Worm (Caenorhabditis elegans) whole organism, L1 larva: ENCODE data around the gene ins-3.

Experiments used
- C16A3.4 ChIP-seq: fragments of 150-350 bp; optimal IDR thresholded peaks from 2 replicates; lab custom pipeline; 2014; ENCODE audit warnings: missing biosample characterization, missing genetic modification characterization
- F16B12.6 ChIP-seq: fragments of 150-350 bp; optimal IDR thresholded peaks from 2 replicates; lab custom pipeline; 2014; ENCODE audit warnings: missing biosample characterization, missing genetic modification characterization
- aly-2 ChIP-seq: fragments of 150-350 bp; optimal IDR thresholded peaks from 2 replicates; lab custom pipeline; 2014; ENCODE audit warnings: missing biosample characterization, missing genetic modification characterization
- blmp-1 ChIP-seq: fragments of 150-350 bp; optimal IDR thresholded peaks from 2 replicates; lab custom pipeline; 2014; ENCODE audit warnings: missing biosample characterization, missing genetic modification characterization
- ceh-63 ChIP-seq: fragments of 200-800 bp; sonication (Bioruptor generic); optimal IDR thresholded peaks from 2 replicates; lab custom pipeline; 2018; ENCODE audit warnings: mild to moderate bottlenecking, missing genetic modification characterization, missing compliant biosample characterization
- ceh-82 ChIP-seq, 3 experiments: fragments of 150-350 bp in 1 of 3; sonication (generic microtip) in 2 of 3; optimal IDR thresholded peaks; 2 replicates each; lab custom pipeline; 2014 to 2017; ENCODE audit warnings: missing biosample characterization in 3 of 3, missing genetic modification characterization in 3 of 3
- ceh-90 ChIP-seq: sonication (generic microtip); optimal IDR thresholded peaks from 2 replicates; lab custom pipeline; 2016; ENCODE audit warnings: missing genetic modification characterization, missing compliant biosample characterization
- dsc-1 ChIP-seq: sonication (generic microtip); optimal IDR thresholded peaks from 2 replicates; lab custom pipeline; 2016; ENCODE audit warnings: mild to moderate bottlenecking, missing genetic modification characterization, missing compliant biosample characterization
- efl-1 ChIP-seq, 4 experiments: fragments of 150-350 bp; optimal IDR thresholded peaks in 3 of 4; peaks in 1 of 4; 1 replicate in 1 of 4; 2 replicates in 3 of 4; lab custom pipeline; 2014; ENCODE audit warnings: missing biosample characterization in 2 of 4, missing genetic modification characterization in 2 of 4, missing genetic modification reagents in 2 of 4
- efl-3 ChIP-seq: fragments of 200-800 bp; sonication (Bioruptor generic); optimal IDR thresholded peaks from 2 replicates; lab custom pipeline; 2018; ENCODE audit warnings: mild to moderate bottlenecking, missing genetic modification characterization, missing compliant biosample characterization
- egl-13 ChIP-seq: sonication (generic microtip); optimal IDR thresholded peaks from 2 replicates; lab custom pipeline; 2016; ENCODE audit warnings: missing genotype, missing genetic modification reagents, missing genetic modification characterization, missing compliant biosample characterization
- egl-27 ChIP-seq, 2 experiments: fragments of 150-350 bp in 1 of 2; sonication (generic microtip); optimal IDR thresholded peaks; 3 replicates each; lab custom pipeline; 2017 to 2018; ENCODE audit warnings: missing biosample characterization in 2 of 2, missing genetic modification characterization in 2 of 2, missing genetic modification reagents in 2 of 2
- elt-2 ChIP-seq: sonication (generic microtip); optimal IDR thresholded peaks from 2 replicates; lab custom pipeline; 2016; ENCODE audit warnings: missing genetic modification characterization, mild to moderate bottlenecking, inconsistent platforms, missing compliant biosample characterization, missing genetic modification reagents
- elt-3 ChIP-seq, 6 experiments: fragments of 150-350 bp in 1 of 6; sonication (generic microtip); optimal IDR thresholded peaks; 2 replicates each; lab custom pipeline; 2017 to 2018; ENCODE audit warnings: missing biosample characterization in 6 of 6, missing genetic modification characterization in 6 of 6, inconsistent platforms in 1 of 6
- ets-5 ChIP-seq: fragments of 200-800 bp; sonication (Bioruptor generic); IDR thresholded peaks from 2 replicates; pipeline ENCODE4 v1.3.6; 2022; ENCODE audit warnings: missing genetic modification characterization, missing compliant biosample characterization
- fkh-10 ChIP-seq: sonication (generic microtip); optimal IDR thresholded peaks from 2 replicates; lab custom pipeline; 2017; ENCODE audit warnings: missing biosample characterization, missing genetic modification reagents, missing genetic modification characterization
- fkh-8 ChIP-seq: sonication (generic microtip); optimal IDR thresholded peaks from 2 replicates; lab custom pipeline; 2016; ENCODE audit warnings: mild to moderate bottlenecking, missing genetic modification characterization, missing compliant biosample characterization
- fos-1 ChIP-seq: fragments of 150-350 bp; optimal IDR thresholded peaks from 2 replicates; lab custom pipeline; 2014; ENCODE audit warnings: missing biosample characterization, missing genetic modification characterization
- hlh-17 ChIP-seq: fragments of 200-800 bp; sonication (Bioruptor generic); optimal IDR thresholded peaks from 2 replicates; lab custom pipeline; 2018; ENCODE audit warnings: missing genetic modification characterization, mild to moderate bottlenecking, missing compliant biosample characterization, moderate library complexity, borderline replicate concordance
- hpl-2 ChIP-seq: fragments of 150-350 bp; optimal IDR thresholded peaks from 2 replicates; lab custom pipeline; 2014; ENCODE audit warnings: missing biosample characterization, missing genetic modification reagents, missing genetic modification characterization
- isw-1 ChIP-seq: fragments of 200-800 bp; sonication (Bioruptor generic); IDR thresholded peaks from 2 replicates; pipeline ENCODE4 v1.3.6; 2022; ENCODE audit warnings: missing genetic modification characterization, missing compliant biosample characterization
- lin-14 ChIP-seq: fragments of 200-800 bp; sonication (Bioruptor generic); optimal IDR thresholded peaks from 2 replicates; lab custom pipeline; 2018; ENCODE audit warnings: mild to moderate bottlenecking, missing genetic modification characterization, moderate library complexity, missing compliant biosample characterization
- lin-35 ChIP-seq, 2 experiments: fragments of 150-350 bp; optimal IDR thresholded peaks; 2 replicates each; lab custom pipeline; 2014; ENCODE audit warnings: missing biosample characterization in 2 of 2, missing genetic modification characterization in 2 of 2, missing genetic modification reagents in 2 of 2
- lin-39 ChIP-seq: fragments of 150-350 bp; optimal IDR thresholded peaks from 2 replicates; lab custom pipeline; 2014; ENCODE audit warnings: missing biosample characterization, missing genetic modification reagents, missing genetic modification characterization
- lsy-2 ChIP-seq, 2 experiments: fragments of 150-350 bp; optimal IDR thresholded peaks; 2 replicates each; lab custom pipeline; 2014; ENCODE audit warnings: missing biosample characterization in 2 of 2, missing genetic modification characterization in 2 of 2
- mab-9 ChIP-seq: fragments of 200-800 bp; sonication (Bioruptor generic); IDR thresholded peaks from 2 replicates; pipeline ENCODE4 v1.3.6; 2022; ENCODE audit warnings: missing genetic modification reagents, missing genetic modification characterization, missing compliant biosample characterization
- nhr-47 ChIP-seq: sonication (generic microtip); optimal IDR thresholded peaks from 2 replicates; lab custom pipeline; 2016; ENCODE audit warnings: mild to moderate bottlenecking, missing genetic modification characterization, moderate library complexity, missing compliant biosample characterization
- nhr-71 ChIP-seq: sonication (generic microtip); optimal IDR thresholded peaks from 2 replicates; lab custom pipeline; 2016; ENCODE audit warnings: mild to moderate bottlenecking, missing genetic modification characterization, moderate library complexity, missing compliant biosample characterization
- nhr-76 ChIP-seq: sonication (generic microtip); optimal IDR thresholded peaks from 2 replicates; lab custom pipeline; 2017; ENCODE audit warnings: missing biosample characterization, missing genetic modification characterization
- snpc-4 ChIP-seq: fragments of 150-350 bp; optimal IDR thresholded peaks from 2 replicates; lab custom pipeline; 2014; ENCODE audit warnings: missing biosample characterization, missing genetic modification characterization
- sup-37 ChIP-seq: fragments of 200-800 bp; sonication (Bioruptor generic); optimal IDR thresholded peaks from 2 replicates; lab custom pipeline; 2018; ENCODE audit warnings: mild to moderate bottlenecking, missing genetic modification characterization, missing compliant biosample characterization
- unc-62 ChIP-seq: fragments of 150-350 bp; optimal IDR thresholded peaks from 2 replicates; lab custom pipeline; 2014; ENCODE audit warnings: missing biosample characterization, missing genetic modification reagents, missing genetic modification characterization
- unc-86 ChIP-seq: sonication (generic microtip); optimal IDR thresholded peaks from 2 replicates; lab custom pipeline; 2016; ENCODE audit warnings: missing genetic modification characterization, missing compliant biosample characterization
- xbp-1 ChIP-seq: sonication (generic microtip); optimal IDR thresholded peaks from 2 replicates; lab custom pipeline; 2016; ENCODE audit warnings: missing genetic modification characterization, missing compliant biosample characterization
- zag-1 ChIP-seq: fragments of 150-350 bp; optimal IDR thresholded peaks from 2 replicates; lab custom pipeline; 2014; ENCODE audit warnings: missing biosample characterization, missing genetic modification characterization
- ztf-4 ChIP-seq: fragments of 150-350 bp; optimal IDR thresholded peaks from 2 replicates; lab custom pipeline; 2014; ENCODE audit warnings: missing biosample characterization, missing genetic modification characterization

The ins-3 gene

DNA sequence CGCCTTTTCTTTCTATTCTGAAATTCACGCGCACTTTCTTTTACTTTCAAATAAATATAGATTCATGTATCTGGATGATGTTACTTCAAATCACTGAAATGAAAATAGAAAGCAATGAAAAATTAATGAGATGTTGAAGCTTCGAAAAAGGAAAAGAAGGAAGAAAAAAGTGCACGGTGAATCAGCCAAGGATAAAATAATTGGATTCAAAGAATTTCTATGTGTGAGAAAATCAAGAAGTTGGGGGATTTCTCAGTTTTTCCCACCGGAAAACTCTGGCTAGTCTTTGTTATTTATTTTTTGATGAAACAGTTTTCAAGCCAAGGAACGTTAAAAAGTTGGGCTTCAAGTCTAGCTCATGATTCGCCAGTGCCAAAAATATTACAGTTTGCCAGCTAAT, 38.8 kb downstream of the ins-3 start:
- TF ChIP-seq blmp-1 (tag; lab: Kevin White, UChicago) (no peak), unc-86 (tag; lab: Kevin White, UChicago) (no peak), dsc-1 (tag; lab: Kevin White, UChicago) (peak; percentile 20), unc-62 (GFP tag; lab: Kevin White, UChicago) (no peak), nhr-71 (tag; lab: Kevin White, UChicago) (peak; percentile 6), egl-13 (tag; lab: Kevin White, UChicago) (peak; percentile 22)
- TF ChIP-seq, all 84 proteins: peak for 3

DNA sequence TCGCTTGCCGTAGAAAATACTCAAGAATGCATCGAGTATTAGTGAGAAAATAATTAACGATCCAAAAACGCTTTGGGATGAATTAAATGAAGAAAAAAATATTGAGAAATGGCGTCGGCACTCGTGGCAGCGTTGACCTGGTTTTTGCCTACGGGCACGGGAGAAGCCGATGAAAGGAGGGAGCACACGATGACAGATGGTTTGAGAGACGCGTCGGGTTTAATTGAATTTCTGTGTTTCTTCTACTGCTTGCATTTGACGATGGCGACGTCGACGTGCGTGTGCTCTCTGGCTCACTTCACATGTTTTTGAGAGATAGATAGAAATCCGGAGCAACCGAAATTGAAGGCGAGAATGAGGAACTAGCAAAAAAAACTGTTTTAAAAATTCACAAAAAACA, 39.9 kb downstream of the ins-3 start:
- TF ChIP-seq lin-14 (GFP tag; lab: Kevin White, UChicago) = peak; percentile 55
- no peak for TF ChIP-seq snpc-4 (tag; lab: Kevin White, UChicago)
- TF ChIP-seq ceh-90 (tag; lab: Kevin White, UChicago) = no peak
- TF ChIP-seq fkh-10 (GFP tag; lab: Kevin White, UChicago) = peak; percentile 13
- TF ChIP-seq nhr-71 (tag; lab: Kevin White, UChicago) = no peak
- peak; percentile 31 for TF ChIP-seq ceh-63 (GFP tag; lab: Kevin White, UChicago)
- TF ChIP-seq ets-5 (GFP tag; lab: Robert Waterston, UW) = no peak
- TF ChIP-seq nhr-47 (tag; lab: Kevin White, UChicago) = peak; percentile 28
- TF ChIP-seq nhr-76 = no peak
- no peak for TF ChIP-seq C16A3.4
- TF ChIP-seq ztf-4 = no peak
- no peak for TF ChIP-seq sup-37 (GFP tag; lab: Kevin White, UChicago)
- TF ChIP-seq blmp-1 (tag; lab: Kevin White, UChicago) = no peak
- TF ChIP-seq lin-35 (GFP tag; optimal IDR thresholded peaks at IDR 0.05; lab: Kevin White, UChicago) = no peak
- peak; percentile 72 for TF ChIP-seq dsc-1 (tag; lab: Kevin White, UChicago)
- TF ChIP-seq efl-3 = no peak
- TF ChIP-seq mab-9 = no peak
- TF ChIP-seq hlh-17 (GFP tag; lab: Kevin White, UChicago) = no peak

- TF ChIP-seq lin-14 (GFP tag; lab: Kevin White, UChicago) (peak; percentile 84), ets-5 (GFP tag; lab: Robert Waterston, UW) (no peak), elt-2 (tag; lab: Kevin White, UChicago) (no peak), fkh-8 (tag; lab: Kevin White, UChicago) (peak; percentile 38), isw-1 (GFP tag; lab: Robert Waterston, UW) (no peak), elt-3 (tag; optimal IDR thresholded peaks at IDR 0.05; lab: Kevin White, UChicago) (no peak), efl-3 (no peak), zag-1 (no peak), F16B12.6 (tag; lab: Kevin White, UChicago) (no peak), lin-39 (no peak), egl-13 (tag; lab: Kevin White, UChicago) (no peak), nhr-71 (tag; lab: Kevin White, UChicago) (peak; percentile 8), dsc-1 (tag; lab: Kevin White, UChicago) (peak; percentile 27), lsy-2 (tag; optimal IDR thresholded peaks at IDR 0.05; lab: Kevin White, UChicago) (peak in 1 of 2 experiments; percentile 3), fkh-10 (GFP tag; lab: Kevin White, UChicago) (peak; percentile 21), aly-2 (tag; lab: Kevin White, UChicago) (no peak), ceh-82 (tag; optimal IDR thresholded peaks at IDR 0.05; lab: Kevin White, UChicago) (peak in 1 of 3 experiments; percentile 20)
- TF ChIP-seq, all 84 proteins: peak for 7
Observed at ce11 chrII:5948681-5949080, 41.9 kb downstream of the ins-3 start.

ce11 chrII:5946438-5946837, 44.1 kb downstream of the ins-3 start:
- TF ChIP-seq xbp-1 (no peak), fkh-10 (GFP tag; lab: Kevin White, UChicago) (peak; percentile 70)

- no peak for TF ChIP-seq efl-1 (optimal IDR thresholded peaks at IDR 0.05; lab: Kevin White, UChicago)
- TF ChIP-seq efl-1 (GFP tag; optimal IDR thresholded peaks at IDR 0.05 in 1 of 2; lab: Kevin White, UChicago) = peak in 1 of 2 experiments; percentile 83
- TF ChIP-seq hpl-2 = no peak
- no peak for TF ChIP-seq egl-27 (tag; optimal IDR thresholded peaks at IDR 0.05; lab: Kevin White, UChicago)
- no peak for TF ChIP-seq fos-1 (tag; lab: Kevin White, UChicago)
- TF ChIP-seq lin-14 (GFP tag; lab: Kevin White, UChicago) = no peak
Observed at ce11 chrII:5945818-5946217, 44.8 kb downstream of the ins-3 start.
